Worm (Caenorhabditis elegans) whole organism, L4 larva: ENCODE data around the gene kin-34.
A peak's percentile ranks its signal among the peaks of the same experiment; 100 is the strongest.

Experiments
- R02D3.7 ChIP-seq: fragments of 150-350 bp; sonication (generic microtip); optimal IDR thresholded peaks from 3 replicates; lab custom pipeline; 2014; ENCODE audit warnings: missing biosample characterization, missing genetic modification characterization
- T20F7.1 ChIP-seq: fragments of 200-800 bp; sonication (Bioruptor generic); optimal IDR thresholded peaks from 2 replicates; lab custom pipeline; 2018; ENCODE audit warnings: mild to moderate bottlenecking, missing genetic modification characterization, missing compliant biosample characterization
- Y105C5A.15 ChIP-seq: fragments of 200-800 bp; sonication (Bioruptor generic); IDR thresholded peaks from 2 replicates; pipeline ENCODE4 v1.3.6; 2022; ENCODE audit warnings: missing genetic modification characterization, missing compliant biosample characterization
- Y48G9A.11 ChIP-seq: fragments of 200-800 bp; sonication (Bioruptor generic); IDR thresholded peaks from 2 replicates; pipeline ENCODE4 v1.3.6; 2022; ENCODE audit warnings: missing genetic modification reagents, missing genetic modification characterization, missing compliant biosample characterization
- aha-1 ChIP-seq: fragments of 150-350 bp; peaks from one replicate; lab custom pipeline; 2014; ENCODE audit warnings: missing biosample characterization, missing genetic modification characterization
- ama-1 ChIP-seq: fragments of 150-350 bp; optimal IDR thresholded peaks from 2 replicates; lab custom pipeline; 2014; ENCODE audit warnings: inconsistent platforms, mixed read lengths
- arid-1 ChIP-seq: fragments of 200-800 bp; sonication (Bioruptor generic); conservative IDR thresholded peaks from 2 replicates; pipeline ENCODE4 v1.3.6; 2022; ENCODE audit warnings: missing genetic modification reagents, missing genetic modification characterization, missing compliant biosample characterization
- attf-4 ChIP-seq: sonication (generic microtip); optimal IDR thresholded peaks from 3 replicates; lab custom pipeline; 2017; ENCODE audit warnings: missing biosample characterization, missing genetic modification characterization
- ceh-28 ChIP-seq: fragments of 150-350 bp; optimal IDR thresholded peaks from 2 replicates; lab custom pipeline; 2014; ENCODE audit warnings: missing biosample characterization, missing genetic modification reagents, missing genetic modification characterization
- cey-2 ChIP-seq: sonication (generic microtip); optimal IDR thresholded peaks from 3 replicates; lab custom pipeline; 2017; ENCODE audit warnings: missing genetic modification characterization, mild to moderate bottlenecking, missing compliant biosample characterization, antibody characterized with exemption, borderline replicate concordance; ENCODE audit not compliant: insufficient read depth
- daf-16 ChIP-seq, 3 experiments: sonication (generic microtip); optimal IDR thresholded peaks; 2 replicates each; lab custom pipeline; 2016 to 2017; ENCODE audit warnings: missing genetic modification characterization in 3 of 3, missing genetic modification reagents in 3 of 3, mild to moderate bottlenecking in 2 of 3, missing compliant biosample characterization in 2 of 3, missing biosample characterization in 1 of 3, moderate library complexity in 1 of 3
- daf-19 ChIP-seq: fragments of 200-800 bp; sonication (Bioruptor generic); conservative IDR thresholded peaks from 2 replicates; pipeline ENCODE4 v1.3.6; 2022; ENCODE audit warnings: missing genetic modification characterization, missing compliant biosample characterization
- daf-8 ChIP-seq: fragments of 200-800 bp; sonication (Bioruptor generic); IDR thresholded peaks from 2 replicates; pipeline ENCODE4 v1.3.6; 2022; ENCODE audit warnings: missing genetic modification characterization, missing compliant biosample characterization
- dmd-6 ChIP-seq: fragments of 200-800 bp; sonication (Bioruptor generic); IDR thresholded peaks from 2 replicates; pipeline ENCODE4 v1.3.6; 2022; ENCODE audit warnings: missing genetic modification reagents, missing genetic modification characterization, missing compliant biosample characterization
- dmd-8 ChIP-seq: fragments of 200-800 bp; sonication (Bioruptor generic); IDR thresholded peaks from 2 replicates; pipeline ENCODE4 v1.3.6; 2022; ENCODE audit warnings: missing genetic modification characterization, missing compliant biosample characterization
- dpl-1 ChIP-seq: fragments of 150-350 bp; optimal IDR thresholded peaks from 2 replicates; lab custom pipeline; 2014; ENCODE audit warnings: missing biosample characterization, missing genetic modification reagents, missing genetic modification characterization
- duxl-1 ChIP-seq: sonication (generic microtip); optimal IDR thresholded peaks from 2 replicates; lab custom pipeline; 2016; ENCODE audit warnings: mild to moderate bottlenecking, missing genetic modification characterization, moderate library complexity, missing compliant biosample characterization; ENCODE audit not compliant: poor library complexity
- dve-1 ChIP-seq: sonication (generic microtip); optimal IDR thresholded peaks from 2 replicates; lab custom pipeline; 2017; ENCODE audit warnings: antibody characterized with exemption, mild to moderate bottlenecking, missing genetic modification characterization, missing compliant biosample characterization; ENCODE audit not compliant: insufficient read depth
- egl-27 ChIP-seq: sonication (generic microtip); optimal IDR thresholded peaks from 3 replicates; lab custom pipeline; 2017; ENCODE audit warnings: missing biosample characterization, missing genetic modification reagents, missing genetic modification characterization
- egl-43 ChIP-seq: fragments of 200-800 bp; sonication (Bioruptor generic); IDR thresholded peaks from 2 replicates; pipeline ENCODE4 v1.3.6; 2022; ENCODE audit warnings: missing genetic modification reagents, missing genetic modification characterization, missing compliant biosample characterization
- gei-8 ChIP-seq: fragments of 200-800 bp; sonication (Bioruptor generic); optimal IDR thresholded peaks from 2 replicates; lab custom pipeline; 2018; ENCODE audit warnings: mild to moderate bottlenecking, missing genetic modification characterization, missing compliant biosample characterization
- hmg-1.1 ChIP-seq: fragments of 200-800 bp; sonication (Bioruptor generic); IDR thresholded peaks from 2 replicates; pipeline ENCODE4 v1.3.6; 2022; ENCODE audit warnings: missing genetic modification reagents, missing genetic modification characterization, missing compliant biosample characterization
- jun-1 ChIP-seq: fragments of 150-350 bp; optimal IDR thresholded peaks from 2 replicates; lab custom pipeline; 2014; ENCODE audit warnings: missing biosample characterization, missing genetic modification reagents, missing genetic modification characterization
- lin-13 ChIP-seq: fragments of 150-350 bp; optimal IDR thresholded peaks from 2 replicates; lab custom pipeline; 2014; ENCODE audit warnings: missing biosample characterization, missing genetic modification reagents, missing genetic modification characterization
- lin-38 ChIP-seq: fragments of 200-800 bp; sonication (Bioruptor generic); IDR thresholded peaks from 2 replicates; pipeline ENCODE4 v1.3.6; 2022; ENCODE audit warnings: missing genetic modification reagents, missing genetic modification characterization, missing compliant biosample characterization
- lin-39 ChIP-seq: fragments of 150-350 bp; optimal IDR thresholded peaks from 2 replicates; lab custom pipeline; 2014; ENCODE audit warnings: missing biosample characterization, missing genetic modification reagents, missing genetic modification characterization
- mdl-1 ChIP-seq, 2 experiments: fragments of 150-350 bp in 1 of 2; sonication (generic microtip) in 1 of 2; optimal IDR thresholded peaks; 2 replicates each; lab custom pipeline; 2014 to 2017; ENCODE audit warnings: missing biosample characterization in 2 of 2, missing genetic modification characterization in 2 of 2
- mdt-29 ChIP-seq: fragments of 200-800 bp; sonication (Bioruptor generic); IDR thresholded peaks from 2 replicates; pipeline ENCODE4 v1.3.6; 2022; ENCODE audit warnings: missing genetic modification reagents, missing genetic modification characterization, missing compliant biosample characterization
- nhr-10 ChIP-seq: fragments of 150-350 bp; optimal IDR thresholded peaks from 2 replicates; lab custom pipeline; 2014; ENCODE audit warnings: missing biosample characterization, missing genetic modification characterization
- nhr-102 ChIP-seq: sonication (generic microtip); optimal IDR thresholded peaks from 2 replicates; lab custom pipeline; 2016; ENCODE audit warnings: mild to moderate bottlenecking, missing genetic modification characterization, moderate library complexity, missing compliant biosample characterization
- nhr-11 ChIP-seq: fragments of 150-350 bp; optimal IDR thresholded peaks from 2 replicates; lab custom pipeline; 2014; ENCODE audit warnings: missing biosample characterization, missing genetic modification characterization
- nhr-237 ChIP-seq: sonication (generic microtip); optimal IDR thresholded peaks from 2 replicates; lab custom pipeline; 2017; ENCODE audit warnings: missing biosample characterization, missing genetic modification characterization
- nhr-25 ChIP-seq: sonication (generic microtip); optimal IDR thresholded peaks from 2 replicates; lab custom pipeline; 2017; ENCODE audit warnings: missing genetic modification characterization, mild to moderate bottlenecking, missing compliant biosample characterization, antibody characterized with exemption, moderate library complexity, borderline replicate concordance; ENCODE audit not compliant: insufficient read depth
- nhr-28 ChIP-seq: fragments of 150-350 bp; optimal IDR thresholded peaks from 2 replicates; lab custom pipeline; 2014; ENCODE audit warnings: missing biosample characterization, missing genetic modification characterization
- nhr-41 ChIP-seq: fragments of 200-800 bp; sonication (Bioruptor generic); IDR thresholded peaks from 2 replicates; pipeline ENCODE4 v1.3.6; 2022; ENCODE audit warnings: missing genetic modification reagents, missing genetic modification characterization, missing compliant biosample characterization
- nhr-76 ChIP-seq: fragments of 150-350 bp; optimal IDR thresholded peaks from 2 replicates; lab custom pipeline; 2014; ENCODE audit warnings: missing biosample characterization, missing genetic modification characterization
- nhr-77 ChIP-seq: fragments of 150-350 bp; optimal IDR thresholded peaks from 2 replicates; lab custom pipeline; 2014; ENCODE audit warnings: missing biosample characterization, missing genetic modification characterization
- pha-4 ChIP-seq, 2 experiments: fragments of 150-350 bp in 1 of 2; fragments of 200-800 bp in 1 of 2; sonication (Bioruptor generic) in 1 of 2; IDR thresholded peaks in 1 of 2; optimal IDR thresholded peaks in 1 of 2; 2 replicates each; pipeline versions ENCODE4 v1.3.6 to Lab custom; 2014 to 2022; ENCODE audit warnings: missing genetic modification characterization in 2 of 2, missing genetic modification reagents in 2 of 2, missing biosample characterization in 1 of 2, missing compliant biosample characterization in 1 of 2
- skn-1 ChIP-seq: fragments of 150-350 bp; optimal IDR thresholded peaks from 2 replicates; lab custom pipeline; 2014; ENCODE audit warnings: missing biosample characterization, missing genetic modification characterization
- spr-3 ChIP-seq: fragments of 200-800 bp; sonication (Bioruptor generic); optimal IDR thresholded peaks from 2 replicates; lab custom pipeline; 2018; ENCODE audit warnings: mild to moderate bottlenecking, missing genetic modification characterization, missing compliant biosample characterization
- unc-130 ChIP-seq: sonication (generic microtip); optimal IDR thresholded peaks from 2 replicates; lab custom pipeline; 2016; ENCODE audit warnings: missing genetic modification reagents, missing genetic modification characterization, missing compliant biosample characterization
- unc-62 ChIP-seq, 3 experiments: fragments of 150-350 bp in 1 of 3; sonication (generic microtip); optimal IDR thresholded peaks in 2 of 3; peaks in 1 of 3; 1 replicate in 1 of 3; 2 replicates in 2 of 3; lab custom pipeline; 2014 to 2017; ENCODE audit warnings: missing biosample characterization in 3 of 3, missing genetic modification characterization in 3 of 3, missing genetic modification reagents in 3 of 3, missing genotype in 1 of 3
- zfp-3 ChIP-seq: fragments of 200-800 bp; sonication (Bioruptor generic); conservative IDR thresholded peaks from 2 replicates; pipeline ENCODE4 v1.3.6; 2022; ENCODE audit warnings: missing genetic modification reagents, missing genetic modification characterization, missing compliant biosample characterization
- zip-2 ChIP-seq: fragments of 150-350 bp; optimal IDR thresholded peaks from 2 replicates; lab custom pipeline; 2014; ENCODE audit warnings: missing biosample characterization, missing genetic modification characterization
- ztf-11 ChIP-seq: fragments of 150-350 bp; optimal IDR thresholded peaks from 2 replicates; lab custom pipeline; 2014; ENCODE audit warnings: missing biosample characterization, missing genetic modification characterization

kin-34 gene

ce11 chrV:260334-260733 is 14.3 kb upstream of the kin-34 start:
- no peak for TF ChIP-seq lin-38
- no peak for TF ChIP-seq nhr-41 (GFP tag; lab: Robert Waterston, UW)
- TF ChIP-seq egl-27, result no peak
- no peak for TF ChIP-seq dpl-1
- no peak for TF ChIP-seq Y48G9A.11 (GFP tag; lab: Robert Waterston, UW)
- no peak for TF ChIP-seq daf-8
- TF ChIP-seq nhr-76 (tag; lab: Kevin White, UChicago), result no peak
- TF ChIP-seq mdt-29, result no peak
- no peak for TF ChIP-seq dmd-6 (GFP tag; lab: Robert Waterston, UW)
- TF ChIP-seq aha-1 (tag; lab: Kevin White, UChicago), result no peak
- no peak for TF ChIP-seq nhr-102
- TF ChIP-seq T20F7.1 (GFP tag; lab: Kevin White, UChicago), result no peak
- TF ChIP-seq nhr-11 (tag; lab: Kevin White, UChicago), result no peak
- 0 out of 2 replicates have a peak, but pooled peaks have one; percentile 10 for TF ChIP-seq pha-4 (GFP tag; IDR thresholded peaks at IDR 0.05; lab: Robert Waterston, UW)
- TF ChIP-seq pha-4 (tag; optimal IDR thresholded peaks at IDR 0.05; lab: Kevin White, UChicago), result no peak
- TF ChIP-seq lin-13 (GFP tag; lab: Kevin White, UChicago), result no peak
- peak; percentile 12 for TF ChIP-seq nhr-77 (tag; lab: Kevin White, UChicago)
- TF ChIP-seq unc-130 (GFP tag; lab: Kevin White, UChicago), result no peak
- TF ChIP-seq arid-1 (GFP tag; lab: Robert Waterston, UW), result no peak
- TF ChIP-seq daf-19, result no peak
- no peak for TF ChIP-seq gei-8 (GFP tag; lab: Kevin White, UChicago)
- no peak for TF ChIP-seq egl-43 (GFP tag; lab: Robert Waterston, UW)
- no peak for TF ChIP-seq daf-16 (GFP tag; optimal IDR thresholded peaks at IDR 0.05; lab: Kevin White, UChicago)
- TF ChIP-seq daf-16 (tag; optimal IDR thresholded peaks at IDR 0.05; lab: Kevin White, UChicago), result peak; percentile 73
- no peak for TF ChIP-seq dmd-8 (GFP tag; lab: Robert Waterston, UW)
- no peak for TF ChIP-seq nhr-10 (tag; lab: Kevin White, UChicago)
- TF ChIP-seq R02D3.7 (tag; lab: Kevin White, UChicago), result no peak
- TF ChIP-seq hmg-1.1, result no peak
- peak; percentile 37 for TF ChIP-seq dve-1 (tag; lab: Kevin White, UChicago)
- no peak for TF ChIP-seq duxl-1 (tag; lab: Kevin White, UChicago)
- no peak for TF ChIP-seq mdl-1 (tag; optimal IDR thresholded peaks at IDR 0.05; lab: Kevin White, UChicago)
- no peak for TF ChIP-seq lin-39 (tag; lab: Kevin White, UChicago)
- no peak for TF ChIP-seq zfp-3 (GFP tag; lab: Robert Waterston, UW)
- TF ChIP-seq nhr-25 (tag; lab: Kevin White, UChicago), result no peak
- TF ChIP-seq ceh-28 (tag; lab: Kevin White, UChicago), result no peak
- no peak for TF ChIP-seq nhr-237 (tag; lab: Kevin White, UChicago)
- no peak for TF ChIP-seq ama-1 (lab: Kevin White, UChicago)
- TF ChIP-seq skn-1 (tag; lab: Kevin White, UChicago), result no peak
- TF ChIP-seq nhr-28 (tag; lab: Kevin White, UChicago), result peak; percentile 41
- TF ChIP-seq jun-1 (tag; lab: Kevin White, UChicago), result no peak
- no peak for TF ChIP-seq Y105C5A.15 (GFP tag; lab: Robert Waterston, UW)
- TF ChIP-seq cey-2 (tag; lab: Kevin White, UChicago), result no peak

- TF ChIP-seq pha-4 (GFP tag; IDR thresholded peaks at IDR 0.05; lab: Robert Waterston, UW) (no peak), pha-4 (tag; optimal IDR thresholded peaks at IDR 0.05; lab: Kevin White, UChicago) (no peak), unc-62 (GFP tag; optimal IDR thresholded peaks at IDR 0.05 in 1 of 2; lab: Kevin White, UChicago) (no peak), unc-62 (tag; optimal IDR thresholded peaks at IDR 0.05; lab: Kevin White, UChicago) (no peak), ztf-11 (no peak), attf-4 (tag; lab: Kevin White, UChicago) (no peak), spr-3 (GFP tag; lab: Kevin White, UChicago) (no peak), zip-2 (no peak)
- TF ChIP-seq, all 104 proteins: peak for 0
Measured at ce11 chrV:258730-259129, 12.7 kb upstream of the kin-34 start, which contains the start of gene nhr-204. Gene nhr-204, minus strand, starts transcription at chrV:258830.
